Fruit fly (Drosophila melanogaster): ENCODE results near the gene Cmpk.
A peak's percentile ranks its signal among the peaks of the same experiment; 100 is the strongest.

Gene Cmpk

DNA sequence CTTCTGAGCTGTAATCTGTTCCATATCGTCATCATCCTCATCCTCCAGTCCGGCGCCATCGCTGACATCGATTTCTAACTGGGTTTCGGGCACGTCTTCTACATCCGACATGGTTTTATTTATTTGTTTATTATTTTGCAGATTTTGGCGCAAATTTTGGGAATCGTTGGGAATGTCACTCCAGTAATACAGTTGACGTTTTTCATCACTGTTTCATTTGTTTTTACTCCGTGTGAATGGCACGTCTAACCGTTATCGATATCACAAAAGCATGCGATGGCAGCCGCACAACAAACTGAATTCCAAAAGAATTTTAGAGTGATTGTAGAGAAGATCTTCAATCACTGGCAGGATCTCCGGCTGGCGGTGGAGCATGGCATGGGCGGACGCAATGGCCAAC lies 1.1 kb upstream of the Cmpk start, which contains the start of the genes Sld5 and CG14543:
TSS of gene Sld5 (minus strand) at position 167 of the 400 bp plus-strand sequence.
TSS of gene CG14543 (plus strand) at position 250 of the 400 bp plus-strand sequence.
- no peak for TF ChIP-seq noc (tag; optimal IDR thresholded peaks at IDR 0.05)

DNA sequence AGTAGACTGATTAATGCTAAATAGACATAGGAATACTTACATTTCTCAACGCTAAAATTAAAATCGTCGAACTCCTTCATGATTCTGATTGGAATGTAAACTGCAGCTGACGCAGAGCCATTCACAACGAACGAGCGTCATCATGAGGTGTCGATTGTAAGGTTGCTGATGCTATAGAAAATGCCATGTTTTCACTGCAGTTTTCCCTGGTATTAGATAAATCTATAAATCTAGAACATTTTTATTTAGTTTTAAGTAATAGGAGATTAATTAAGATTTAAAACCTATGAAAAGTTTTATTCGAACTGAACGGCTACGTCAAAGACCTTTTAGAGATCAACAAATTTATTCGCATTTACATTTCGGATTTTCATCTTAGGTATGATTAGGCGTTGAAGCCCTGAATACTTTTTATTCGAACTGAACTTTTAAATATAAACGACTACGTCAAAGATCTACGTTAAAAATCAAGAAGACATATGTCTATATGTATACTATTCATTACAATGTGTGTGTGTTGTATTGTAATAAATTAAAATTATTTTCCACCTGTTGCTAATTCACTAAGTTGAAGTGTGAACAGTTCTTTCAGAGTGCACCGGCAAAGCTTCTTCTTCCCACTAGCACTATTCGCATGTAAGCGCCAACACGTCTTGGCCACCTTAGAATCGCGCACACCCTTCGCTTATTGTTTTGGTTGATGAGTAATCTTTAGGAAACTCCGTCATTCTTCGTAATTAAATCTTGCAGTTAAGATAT lies 2.9 kb downstream of the Cmpk start, which contains the start of the genes Exo84 and Vps2:
TSS of gene Exo84 (minus strand) at position 108 of the 759 bp plus-strand sequence.
TSS of gene Vps2 (plus strand) at position 672 of the 759 bp plus-strand sequence.
- no peak for TF ChIP-seq noc (tag; optimal IDR thresholded peaks at IDR 0.05)

DNA sequence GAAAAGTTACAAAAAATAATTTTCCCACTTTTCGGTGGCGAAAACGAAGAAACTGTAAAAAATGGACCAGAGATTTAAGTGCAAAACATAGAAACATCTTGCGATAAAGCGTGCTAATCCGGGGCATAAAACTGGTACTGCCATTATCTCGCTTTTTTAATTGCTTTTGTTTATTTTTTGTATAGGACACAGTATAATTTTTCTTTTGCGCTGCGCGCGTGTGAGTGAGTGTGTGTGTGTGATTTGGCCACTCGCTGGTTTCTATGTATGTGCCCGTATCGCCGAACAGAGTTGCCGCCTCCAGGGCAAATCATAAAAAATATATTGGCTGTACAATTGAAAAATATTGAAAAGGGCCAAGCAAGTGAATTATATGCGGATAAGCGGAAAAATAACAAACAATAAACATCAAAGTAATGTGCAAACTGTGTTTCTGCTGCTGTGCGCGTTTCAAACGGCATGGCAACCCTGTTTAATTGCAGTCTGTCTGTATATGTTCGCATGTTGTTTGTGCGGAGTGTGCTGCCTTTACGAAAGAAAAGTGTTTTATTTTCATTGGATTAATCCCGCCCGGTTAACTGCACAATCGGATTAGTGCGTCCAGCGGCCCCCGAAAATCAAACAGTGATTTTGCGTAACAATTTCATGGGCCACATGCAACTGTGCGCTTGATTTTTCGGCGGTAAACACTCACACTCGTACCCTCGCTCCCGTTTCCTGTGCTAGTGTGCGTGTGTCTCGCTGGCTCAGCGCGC lies 12.9 kb downstream of the Cmpk start:
- TF ChIP-seq noc (tag; optimal IDR thresholded peaks at IDR 0.05), result peak; percentile 95

DNA sequence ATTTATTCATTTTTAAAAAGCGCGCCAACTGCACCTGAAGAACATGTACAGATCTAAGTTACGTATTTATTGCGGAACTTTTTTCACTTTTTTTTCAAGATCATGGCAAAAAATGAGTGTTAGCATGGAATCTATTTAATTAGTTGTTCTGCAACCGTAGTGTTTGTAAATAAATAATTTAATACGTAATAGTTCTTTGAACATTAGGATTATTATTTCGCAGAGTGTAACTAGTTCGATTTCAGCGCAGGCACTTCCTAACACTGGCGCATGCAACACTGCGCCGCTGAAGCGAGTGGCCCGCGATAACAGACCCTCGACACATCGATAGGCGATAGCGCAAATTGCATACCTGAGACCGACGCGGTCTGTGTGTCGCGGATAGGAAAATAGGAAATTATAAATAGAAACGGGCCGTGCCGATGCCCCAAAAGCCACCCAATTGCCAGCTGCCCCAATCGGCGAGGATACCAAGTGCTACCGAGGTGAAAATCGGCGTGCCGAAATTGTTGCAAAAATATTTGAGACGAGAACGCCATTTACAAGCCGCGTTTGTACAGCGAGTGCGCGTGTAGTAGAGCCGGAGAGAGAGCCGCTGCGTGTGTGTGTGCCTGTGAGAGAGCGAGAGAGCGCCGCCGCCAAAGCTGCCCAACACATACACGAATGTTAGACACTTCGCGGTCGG lies 13.7 kb downstream of the Cmpk start, which contains the start of gene gro:
TSS of gene gro (plus strand) at position 320 of the 685 bp plus-strand sequence.
- no peak for TF ChIP-seq noc (tag; optimal IDR thresholded peaks at IDR 0.05)

DNA sequence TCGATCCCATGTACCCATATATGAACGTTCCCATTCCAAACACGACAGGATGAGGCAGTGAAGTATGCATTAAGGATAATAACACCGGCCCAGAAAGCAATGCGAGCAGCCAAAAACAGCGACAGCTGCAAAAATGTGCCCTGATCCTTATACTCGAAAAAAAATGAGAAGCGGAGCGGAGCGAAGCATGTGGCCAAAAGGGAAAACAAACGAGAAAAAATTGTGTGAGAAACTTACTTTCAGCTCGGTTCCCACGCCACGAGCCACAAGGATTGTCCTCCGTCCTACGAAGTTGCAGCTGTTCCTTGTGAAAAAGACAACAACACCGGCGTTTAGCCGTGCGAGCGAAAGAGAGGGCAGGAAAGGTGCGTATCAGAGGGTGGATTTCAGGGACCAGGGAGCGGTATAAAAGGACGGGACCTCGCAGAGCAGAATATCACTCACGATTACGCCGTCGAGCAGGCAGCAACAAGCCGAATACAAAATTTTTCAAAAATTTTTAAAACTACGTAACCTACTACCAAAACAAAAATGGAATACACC lies 15.4 kb downstream of the Cmpk start:
- TF ChIP-seq noc (tag; optimal IDR thresholded peaks at IDR 0.05), result no peak

DNA sequence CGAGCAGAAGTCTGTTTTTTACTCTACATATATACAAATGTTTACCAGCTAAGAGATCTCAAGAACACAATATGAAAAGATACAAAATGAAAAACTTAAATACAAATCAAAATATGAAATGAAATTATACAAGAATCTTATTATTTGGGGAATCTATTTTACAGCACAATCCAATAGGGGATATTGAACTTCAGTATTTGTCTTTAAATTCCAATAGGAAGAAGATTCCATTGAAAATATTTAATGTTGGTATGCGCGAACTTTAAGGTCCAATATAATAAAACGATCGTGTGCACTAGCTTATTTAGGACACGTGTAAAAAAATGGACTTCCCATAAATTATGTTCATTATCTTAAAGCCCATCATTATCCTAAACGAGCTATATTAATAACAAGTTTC lies 17.3 kb downstream of the Cmpk start:
- no peak for TF ChIP-seq noc (tag; optimal IDR thresholded peaks at IDR 0.05)

DNA sequence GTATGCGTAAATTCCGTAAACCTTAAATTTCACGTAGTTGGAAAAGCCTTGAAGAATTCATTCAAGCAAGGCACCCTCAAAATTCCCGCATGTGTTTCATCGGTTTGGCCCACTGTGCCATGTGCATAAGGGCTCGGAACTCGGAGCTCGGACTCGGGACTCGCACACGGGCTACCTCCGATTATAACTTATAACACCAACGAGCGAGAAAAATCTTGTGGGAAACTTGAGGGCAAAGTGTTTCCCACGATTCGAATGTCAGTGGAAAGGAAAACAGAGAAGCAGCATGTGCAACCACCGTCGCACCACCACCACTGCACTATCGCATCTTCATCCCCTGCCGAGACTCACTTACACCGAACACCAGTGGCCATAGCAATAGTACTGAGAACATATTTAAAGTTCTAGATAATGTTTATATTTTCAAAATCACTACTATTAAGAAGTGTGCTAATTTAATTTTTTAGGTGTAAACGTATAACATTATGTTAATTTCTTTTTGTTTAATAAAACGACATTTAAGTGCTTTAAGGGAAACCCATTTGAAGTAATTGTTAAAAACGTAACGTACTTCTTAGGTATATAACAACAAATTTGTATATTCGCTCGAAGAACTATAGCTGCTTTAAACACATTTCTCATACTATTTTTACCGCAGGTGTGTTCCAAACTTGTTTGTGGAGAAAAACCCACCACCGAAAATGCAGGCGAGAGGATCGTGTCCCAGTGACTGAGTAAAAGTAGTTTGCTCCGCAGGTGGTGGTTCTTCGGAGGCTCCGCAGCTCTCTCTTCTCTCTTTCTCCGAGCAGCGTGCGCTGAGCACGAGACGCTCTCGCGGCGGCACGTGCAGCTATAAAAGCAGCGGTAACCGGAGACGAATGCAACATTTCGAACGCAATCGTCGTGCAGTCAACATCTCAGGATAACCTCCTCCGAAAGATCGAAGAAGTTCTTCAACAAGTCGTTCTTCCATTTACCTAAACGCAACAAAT lies 18.8 kb downstream of the Cmpk start:
- TF ChIP-seq noc (tag; optimal IDR thresholded peaks at IDR 0.05), result peak; percentile 13

DNA sequence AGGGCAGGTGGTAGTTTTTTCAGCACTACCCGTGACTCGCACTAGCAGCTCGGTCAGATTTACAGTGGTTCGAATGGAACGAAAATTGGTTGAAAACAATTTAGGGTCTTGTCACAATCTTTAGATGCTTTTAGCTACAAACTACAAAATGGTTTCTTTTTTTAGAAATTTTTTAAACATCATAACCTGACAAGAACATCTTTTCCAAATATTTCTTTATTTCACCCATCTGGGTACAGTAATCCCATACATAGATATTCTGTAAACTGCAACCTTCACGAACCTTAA lies 19.9 kb downstream of the Cmpk start:
- TF ChIP-seq noc (tag; optimal IDR thresholded peaks at IDR 0.05), result no peak

DNA sequence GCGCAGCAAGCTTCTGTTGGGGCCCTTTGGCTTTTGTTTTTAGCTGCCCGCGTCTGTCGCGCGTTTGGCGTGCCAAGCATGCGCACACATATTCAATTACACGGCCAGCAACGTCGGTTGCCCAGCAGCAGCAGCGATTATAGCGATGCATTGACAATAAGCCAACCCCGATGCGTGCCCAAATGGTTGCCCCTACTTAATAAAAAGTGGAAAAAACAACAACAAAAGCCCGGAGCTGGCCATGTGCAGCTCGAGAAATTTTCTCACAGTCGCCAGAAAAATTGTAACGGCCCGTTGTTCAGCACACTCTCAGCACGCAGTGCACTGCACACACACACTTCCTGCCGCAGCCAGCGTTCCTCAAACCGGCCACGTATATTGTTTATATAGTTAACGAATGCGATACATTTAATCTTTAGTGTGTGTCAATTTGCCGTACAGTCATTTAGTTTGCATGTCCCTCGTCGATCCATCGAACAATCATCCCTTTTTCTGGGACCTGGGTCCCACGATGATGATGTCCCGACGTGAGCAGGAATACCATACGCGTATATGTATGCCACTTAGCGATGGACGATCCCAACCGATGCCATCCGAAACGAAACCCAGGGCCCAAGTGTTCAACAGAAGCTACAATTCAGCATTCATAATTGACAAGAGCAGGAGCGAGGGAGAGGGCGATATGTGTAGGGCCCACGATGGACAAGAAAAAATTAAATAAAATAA lies 20.4 kb downstream of the Cmpk start:
- TF ChIP-seq noc (tag; optimal IDR thresholded peaks at IDR 0.05), result no peak

DNA sequence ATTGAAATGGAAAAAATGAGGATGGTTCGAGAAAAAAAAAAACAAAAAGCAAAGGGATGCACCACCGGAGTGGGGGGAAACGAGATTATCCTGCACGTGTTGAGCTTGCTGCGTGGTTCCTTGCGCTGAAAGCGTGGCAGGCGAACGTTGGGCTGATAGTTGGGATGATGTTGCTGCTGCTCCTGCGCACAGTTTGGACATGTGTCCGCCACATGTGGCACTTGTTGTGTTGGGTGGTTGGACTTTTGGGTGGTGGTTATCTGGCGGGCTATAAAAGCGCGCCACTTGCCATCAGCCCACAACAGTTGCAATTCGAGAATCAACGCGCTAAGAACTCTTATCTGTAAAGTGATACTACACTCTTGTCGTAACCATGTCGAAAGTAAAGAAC lies 22.6 kb downstream of the Cmpk start:
- no peak for TF ChIP-seq noc (tag; optimal IDR thresholded peaks at IDR 0.05)

DNA sequence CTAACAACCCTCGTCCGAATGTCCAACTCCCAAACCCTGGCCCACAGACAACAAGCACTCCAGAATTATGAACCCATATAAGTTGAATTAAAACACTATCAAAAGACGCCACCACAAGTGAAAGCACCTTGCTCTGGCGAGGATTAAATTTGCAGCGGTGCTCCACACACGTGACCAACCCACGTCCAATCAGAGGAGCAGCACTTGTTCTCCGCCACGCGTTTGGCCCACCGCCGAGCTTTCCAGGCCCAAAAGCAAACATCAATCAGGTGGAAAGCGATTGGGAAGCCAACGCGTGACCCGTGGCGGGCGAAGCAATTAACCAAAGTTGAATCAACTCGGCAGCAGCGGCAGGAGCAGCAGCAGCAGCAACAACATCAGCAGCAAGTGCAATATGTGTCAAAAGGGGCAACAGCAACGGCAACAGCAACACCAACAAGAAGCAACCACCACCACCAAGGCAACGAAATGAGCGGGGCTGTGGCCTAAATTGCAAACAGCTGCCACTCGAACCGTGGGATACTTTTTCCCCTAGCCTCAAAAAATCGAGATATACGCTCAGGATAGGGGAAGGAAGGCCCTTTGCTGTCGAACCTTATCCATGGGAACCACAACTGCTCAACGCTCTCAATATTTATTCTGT lies 23.1 kb downstream of the Cmpk start:
- TF ChIP-seq noc (tag; optimal IDR thresholded peaks at IDR 0.05), result no peak

DNA sequence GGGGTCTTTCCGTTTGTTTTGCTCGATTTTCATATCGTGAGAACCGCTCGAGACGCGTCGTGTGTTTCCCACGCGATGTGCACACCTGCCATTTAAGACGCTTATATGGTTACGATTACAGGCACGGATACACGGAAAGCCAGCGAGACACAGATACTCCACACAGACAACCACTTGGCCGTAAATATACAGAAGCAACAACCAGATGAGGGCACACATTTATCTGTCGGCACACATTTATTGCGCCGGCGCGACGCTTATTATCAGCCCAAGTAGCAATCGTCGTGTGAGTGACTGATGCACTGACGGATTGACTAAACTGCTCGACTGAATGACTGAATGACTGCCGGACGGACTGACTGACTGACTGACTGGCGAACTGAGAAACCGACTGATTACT lies 24.7 kb downstream of the Cmpk start:
- no peak for TF ChIP-seq noc (tag; optimal IDR thresholded peaks at IDR 0.05)

DNA sequence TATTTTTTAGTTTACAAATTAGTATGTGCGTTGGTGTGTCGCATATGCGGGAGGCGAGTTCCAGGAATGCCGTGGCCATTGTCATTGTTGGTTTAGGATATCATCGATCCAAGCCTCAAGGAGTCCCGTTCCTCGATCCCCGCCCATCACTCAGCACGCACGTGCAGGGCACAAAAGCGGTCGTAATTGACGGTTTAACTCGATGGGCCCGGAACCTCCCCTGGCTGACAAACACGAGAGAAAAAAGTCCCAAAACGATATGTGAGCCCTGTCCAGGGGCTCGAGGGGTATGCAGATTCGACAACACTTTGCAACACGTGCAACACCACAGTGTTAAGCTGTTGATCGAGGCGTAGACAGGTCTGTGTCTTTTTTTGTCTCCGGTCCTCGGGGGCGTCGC lies 27.3 kb downstream of the Cmpk start:
- no peak for TF ChIP-seq noc (tag; optimal IDR thresholded peaks at IDR 0.05)
